Worm (Caenorhabditis elegans) whole organism, L2 larva: Measurements from ENCODE around the gene F59E12.8.

Source experiments
- fos-1 ChIP-seq: fragments of 150-350 bp; optimal IDR thresholded peaks from 2 replicates; lab custom pipeline; 2014; ENCODE audit warnings: missing biosample characterization, missing genetic modification characterization
- gmeb-1 ChIP-seq: fragments of 150-350 bp; optimal IDR thresholded peaks from 2 replicates; lab custom pipeline; 2014; ENCODE audit warnings: missing biosample characterization, missing genetic modification characterization
- lin-13 ChIP-seq: fragments of 150-350 bp; optimal IDR thresholded peaks from 2 replicates; lab custom pipeline; 2014; ENCODE audit warnings: missing biosample characterization, missing genetic modification reagents, missing genetic modification characterization
- nhr-237 ChIP-seq: fragments of 150-350 bp; optimal IDR thresholded peaks from 2 replicates; lab custom pipeline; 2014; ENCODE audit warnings: missing biosample characterization, missing genetic modification characterization
- ztf-4 ChIP-seq: fragments of 150-350 bp; optimal IDR thresholded peaks from 2 replicates; lab custom pipeline; 2014; ENCODE audit warnings: missing biosample characterization, missing genetic modification characterization

ce11 chrII:5642110-5642509 lies 5.4 kb upstream of the F59E12.8 start:
- TF ChIP-seq nhr-237 (tag; lab: Kevin White, UChicago) (no peak), ztf-4 (tag; lab: Kevin White, UChicago) (no peak), gmeb-1 (tag; lab: Kevin White, UChicago) (no peak), fos-1 (no peak), lin-13 (GFP tag; lab: Kevin White, UChicago) (no peak)
